Worm (Caenorhabditis elegans) whole organism, late embryonic: ENCODE measurements around the gene Y39B6A.69.

Experiments used
- ama-1 ChIP-seq: fragments of 150-350 bp; optimal IDR thresholded peaks from 2 replicates; lab custom pipeline; 2014
- ets-4 ChIP-seq: sonication (generic microtip); optimal IDR thresholded peaks from 2 replicates; lab custom pipeline; 2016; ENCODE audit warnings: missing genetic modification characterization, missing compliant biosample characterization
- lim-6 ChIP-seq: sonication (generic microtip); optimal IDR thresholded peaks from 2 replicates; lab custom pipeline; 2016; ENCODE audit warnings: missing genetic modification characterization, missing compliant biosample characterization
- nhr-11 ChIP-seq: fragments of 150-350 bp; optimal IDR thresholded peaks from 2 replicates; lab custom pipeline; 2014; ENCODE audit warnings: missing biosample characterization, missing genetic modification characterization
- tbx-7 ChIP-seq: sonication (generic microtip); optimal IDR thresholded peaks from 2 replicates; lab custom pipeline; 2016; ENCODE audit warnings: missing genotype, missing genetic modification characterization, missing compliant biosample characterization
- unc-55 ChIP-seq: sonication (generic microtip); optimal IDR thresholded peaks from 2 replicates; lab custom pipeline; 2017; ENCODE audit warnings: missing biosample characterization, missing genetic modification reagents, missing genetic modification characterization

DNA sequence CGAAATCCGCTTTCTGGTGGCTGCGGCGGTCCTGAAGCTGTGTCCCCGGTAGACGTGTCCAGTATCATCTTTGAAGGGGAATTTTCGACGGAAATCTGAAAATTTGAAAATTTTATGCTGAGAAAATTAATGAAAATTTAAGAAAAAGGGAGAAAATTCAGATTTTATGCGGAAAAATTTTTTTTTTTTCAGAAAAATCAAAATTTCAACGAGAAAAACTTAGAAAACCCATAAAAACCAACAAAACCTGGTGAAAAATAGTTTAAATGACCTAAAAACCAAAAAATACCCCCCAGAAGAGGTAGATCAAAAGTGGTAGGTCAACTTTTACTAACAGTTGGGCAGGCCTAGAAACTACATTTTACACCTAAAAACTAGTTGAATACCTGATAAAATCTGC, 18.7 kb downstream of the Y39B6A.69 start, which contains the start of gene Y39B6A.10:
- TF ChIP-seq ama-1 (lab: Kevin White, UChicago) (no peak), lim-6 (tag; lab: Kevin White, UChicago) (no peak), ets-4 (tag; lab: Kevin White, UChicago) (no peak), tbx-7 (no peak), unc-55 (GFP tag; lab: Kevin White, UChicago) (no peak), nhr-11 (tag; lab: Kevin White, UChicago) (no peak)
